Worm (Caenorhabditis elegans) whole organism, midembryonic: ENCODE results near the gene K11D12.13.

ENCODE experiments used
- flt-1 ChIP-seq: fragments of 200-800 bp; sonication (Bioruptor generic); IDR thresholded peaks from 2 replicates; pipeline ENCODE4 v1.3.6; 2022; ENCODE audit warnings: missing genetic modification characterization, missing compliant biosample characterization
- klf-2 ChIP-seq: fragments of 200-800 bp; sonication (Bioruptor generic); conservative IDR thresholded peaks from 2 replicates; pipeline ENCODE4 v1.3.6; 2022; ENCODE audit warnings: missing genetic modification reagents, missing genetic modification characterization, missing compliant biosample characterization
- med-1 ChIP-seq: sonication (generic microtip); optimal IDR thresholded peaks from 2 replicates; lab custom pipeline; 2017; ENCODE audit warnings: missing genetic modification characterization, mild to moderate bottlenecking, missing compliant biosample characterization, antibody characterized with exemption, missing genetic modification reagents; ENCODE audit not compliant: insufficient read depth

DNA sequence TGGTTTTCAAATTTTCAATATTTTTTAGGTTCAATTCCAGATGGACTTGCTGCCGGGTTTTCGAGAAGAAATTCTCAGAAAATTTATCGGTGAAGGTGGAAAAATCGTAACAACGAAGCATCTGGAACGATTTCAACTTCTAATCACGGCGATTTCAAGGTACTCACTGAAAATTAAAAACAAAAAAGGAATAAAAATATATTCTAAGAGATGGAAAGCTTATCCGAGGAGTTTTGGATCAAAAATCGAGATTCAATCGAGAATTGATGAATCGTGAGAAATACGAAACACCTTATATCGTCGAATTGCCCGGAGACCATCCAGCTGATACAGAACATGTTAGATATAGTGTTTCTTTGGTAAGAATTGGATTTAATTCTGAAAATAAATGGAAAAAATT lies 19.0 kb downstream of the K11D12.13 start, which contains the start of gene K11D12.12:
- TF ChIP-seq med-1 = no peak
- TF ChIP-seq klf-2 (GFP tag; lab: Robert Waterston, UW) = no peak
- no peak for TF ChIP-seq flt-1
